Worm (Caenorhabditis elegans) whole organism, midembryonic: ENCODE results near the gene Y47D7A.9.

ENCODE experiments used
- T22C8.4 ChIP-seq: fragments of 200-800 bp; sonication (Bioruptor generic); IDR thresholded peaks from 2 replicates; pipeline ENCODE4 v1.3.6; 2022; ENCODE audit warnings: missing genetic modification characterization, missing compliant biosample characterization
- cog-1 ChIP-seq: sonication (generic microtip); optimal IDR thresholded peaks from 2 replicates; lab custom pipeline; 2016; ENCODE audit warnings: missing genetic modification characterization, missing compliant biosample characterization
- flt-1 ChIP-seq: fragments of 200-800 bp; sonication (Bioruptor generic); IDR thresholded peaks from 2 replicates; pipeline ENCODE4 v1.3.6; 2022; ENCODE audit warnings: missing genetic modification characterization, missing compliant biosample characterization
- klf-2 ChIP-seq: fragments of 200-800 bp; sonication (Bioruptor generic); conservative IDR thresholded peaks from 2 replicates; pipeline ENCODE4 v1.3.6; 2022; ENCODE audit warnings: missing genetic modification reagents, missing genetic modification characterization, missing compliant biosample characterization
- med-1 ChIP-seq: sonication (generic microtip); optimal IDR thresholded peaks from 2 replicates; lab custom pipeline; 2017; ENCODE audit warnings: missing genetic modification characterization, mild to moderate bottlenecking, missing compliant biosample characterization, antibody characterized with exemption, missing genetic modification reagents; ENCODE audit not compliant: insufficient read depth
- ref-1 ChIP-seq: fragments of 200-800 bp; sonication (Bioruptor generic); conservative IDR thresholded peaks from 2 replicates; pipeline ENCODE4 v1.3.6; 2022; ENCODE audit warnings: missing genetic modification reagents, missing genetic modification characterization, missing compliant biosample characterization
- tab-1 ChIP-seq: fragments of 200-800 bp; sonication (Bioruptor generic); IDR thresholded peaks from 2 replicates; pipeline ENCODE4 v1.3.6; 2022; ENCODE audit warnings: missing genetic modification characterization, missing compliant biosample characterization
- ztf-23 ChIP-seq: fragments of 200-800 bp; sonication (Bioruptor generic); IDR thresholded peaks from 2 replicates; pipeline ENCODE4 v1.3.6; 2022; ENCODE audit warnings: missing genetic modification reagents, missing genetic modification characterization, missing compliant biosample characterization
- ztf-29 ChIP-seq: fragments of 200-800 bp; sonication (Bioruptor generic); IDR thresholded peaks from 2 replicates; pipeline ENCODE4 v1.3.6; 2022; ENCODE audit warnings: missing genetic modification reagents, missing genetic modification characterization, missing compliant biosample characterization

Gene Y47D7A.9

DNA sequence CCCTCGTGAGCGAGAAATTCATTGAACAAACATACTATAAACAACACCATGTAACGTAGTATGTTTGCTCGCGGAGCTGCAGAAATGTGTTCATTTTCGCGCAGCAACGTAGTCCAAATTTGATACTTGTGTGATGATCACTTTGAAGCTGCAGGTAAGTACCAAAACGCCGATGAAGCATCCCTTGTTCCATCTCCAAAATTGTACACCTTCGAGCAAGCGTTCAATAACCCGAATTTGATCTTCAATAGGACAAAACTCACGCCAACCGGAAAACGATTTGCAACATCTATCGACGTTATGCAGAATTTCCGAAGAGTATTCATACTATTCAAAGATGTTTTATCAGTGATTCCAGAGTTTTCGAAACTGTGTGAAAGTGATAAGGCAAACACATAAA is 13.1 kb downstream of the Y47D7A.9 start, which contains the start of gene Y47D7A.3:
Gene Y47D7A.3 (plus strand): TSS at position 301 of the 400 bp plus-strand sequence.
- no peak for TF ChIP-seq med-1
- no peak for TF ChIP-seq ztf-23 (GFP tag; lab: Robert Waterston, UW)
- no peak for TF ChIP-seq klf-2 (GFP tag; lab: Robert Waterston, UW)

DNA sequence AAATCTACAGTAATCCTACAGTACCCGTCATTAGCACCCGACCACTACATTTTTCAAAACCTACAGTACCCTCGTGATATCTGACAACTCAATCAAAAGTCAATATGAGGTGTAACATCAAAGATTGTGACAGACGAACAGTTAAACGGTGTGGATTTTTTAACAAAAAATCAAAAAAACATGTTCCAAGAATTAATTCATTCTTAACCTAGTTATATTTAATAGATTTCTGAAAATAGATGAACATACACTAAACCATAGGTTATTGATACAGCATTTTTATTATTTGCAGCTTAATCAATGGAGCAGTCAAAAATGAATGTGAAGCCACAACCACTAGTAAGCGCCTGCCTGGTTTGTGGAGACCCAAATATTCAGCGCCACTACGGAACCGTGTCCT is 16.2 kb downstream of the Y47D7A.9 start, which contains the start of gene nhr-118:
Gene nhr-118 (plus strand): TSS at position 301 of the 400 bp plus-strand sequence.
- TF ChIP-seq klf-2 (GFP tag; lab: Robert Waterston, UW) (no peak), ref-1 (GFP tag; lab: Robert Waterston, UW) (no peak), ztf-23 (GFP tag; lab: Robert Waterston, UW) (no peak), med-1 (no peak), T22C8.4 (no peak), flt-1 (GFP tag; lab: Robert Waterston, UW) (no peak), tab-1 (GFP tag; lab: Robert Waterston, UW) (no peak), cog-1 (tag; lab: Kevin White, UChicago) (no peak), ztf-29 (GFP tag; lab: Robert Waterston, UW) (no peak)

DNA sequence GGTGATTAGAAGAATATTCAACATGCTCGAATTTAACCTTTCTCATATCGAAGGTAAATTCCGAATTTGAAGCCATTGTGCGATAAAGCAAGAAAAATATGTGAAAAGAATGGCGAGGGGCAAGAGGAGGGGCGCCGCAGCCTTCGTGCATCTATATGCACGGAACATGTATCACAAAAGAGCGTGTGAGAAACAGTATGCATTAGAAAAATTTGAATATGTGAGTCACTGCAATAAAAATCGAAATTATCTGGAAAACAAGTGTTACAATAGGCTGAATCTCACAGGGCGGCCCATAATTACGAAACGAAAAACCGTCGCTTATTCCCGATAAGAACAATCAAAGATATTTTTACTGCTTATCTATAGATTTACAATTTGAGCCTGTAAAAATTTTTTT is 21.9 kb downstream of the Y47D7A.9 start, which contains the start of gene F13A2.5:
Gene F13A2.5 (minus strand): TSS at position 101 of the 400 bp plus-strand sequence.
- no peak for TF ChIP-seq flt-1 (GFP tag; lab: Robert Waterston, UW)
- no peak for TF ChIP-seq ztf-29 (GFP tag; lab: Robert Waterston, UW)
- TF ChIP-seq T22C8.4, result no peak
- no peak for TF ChIP-seq ztf-23 (GFP tag; lab: Robert Waterston, UW)
- no peak for TF ChIP-seq klf-2 (GFP tag; lab: Robert Waterston, UW)
- TF ChIP-seq med-1, result no peak
- TF ChIP-seq cog-1 (tag; lab: Kevin White, UChicago), result no peak
- no peak for TF ChIP-seq tab-1 (GFP tag; lab: Robert Waterston, UW)
- TF ChIP-seq ref-1 (GFP tag; lab: Robert Waterston, UW), result no peak

DNA sequence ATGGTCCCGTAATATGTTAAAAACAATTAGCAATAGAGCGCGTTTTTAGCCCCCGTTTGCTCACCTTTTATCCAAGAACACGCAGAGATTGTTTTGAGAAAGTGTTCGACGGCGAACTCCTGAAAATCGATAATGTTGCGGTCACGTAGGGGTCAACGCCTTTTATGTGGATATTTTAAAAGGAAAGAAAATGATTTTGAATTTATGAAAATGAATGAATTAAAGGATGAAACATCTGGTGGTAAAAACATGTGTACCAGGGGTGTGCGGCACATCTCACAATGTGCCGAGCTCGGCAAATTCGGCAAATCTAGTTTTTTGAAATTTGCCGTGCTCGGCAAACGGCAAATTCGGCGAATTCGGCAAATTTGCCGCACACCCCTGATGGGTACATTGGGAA is 23.6 kb downstream of the Y47D7A.9 start, which contains the start of gene F13A2.4:
Gene F13A2.4 (minus strand): TSS at position 101 of the 400 bp plus-strand sequence.
- TF ChIP-seq ref-1 (GFP tag; lab: Robert Waterston, UW), result no peak
- no peak for TF ChIP-seq med-1
- TF ChIP-seq T22C8.4, result no peak
- TF ChIP-seq flt-1 (GFP tag; lab: Robert Waterston, UW), result no peak
- TF ChIP-seq klf-2 (GFP tag; lab: Robert Waterston, UW), result no peak
- TF ChIP-seq ztf-29 (GFP tag; lab: Robert Waterston, UW), result no peak
- TF ChIP-seq cog-1 (tag; lab: Kevin White, UChicago), result no peak
- no peak for TF ChIP-seq ztf-23 (GFP tag; lab: Robert Waterston, UW)
- TF ChIP-seq tab-1 (GFP tag; lab: Robert Waterston, UW), result no peak

DNA sequence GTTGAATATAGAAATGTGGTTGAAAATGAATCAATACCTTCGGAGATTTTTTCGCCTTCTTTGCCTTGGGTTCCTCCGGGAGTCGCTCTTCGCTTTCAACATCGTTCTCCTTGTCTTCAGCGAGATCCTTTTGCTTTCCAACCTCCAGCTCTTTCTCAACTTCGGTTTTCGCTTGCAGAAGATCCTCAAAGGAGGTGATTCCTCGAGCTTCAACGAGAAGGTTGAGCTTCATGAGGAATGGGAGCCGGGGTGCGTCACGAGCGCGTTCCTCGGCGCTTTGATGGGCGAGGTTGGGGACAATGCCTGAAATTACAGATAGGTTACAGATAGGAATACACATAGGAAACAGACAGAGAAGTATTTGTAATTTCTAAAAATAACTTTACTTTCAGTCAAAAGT is 24.9 kb downstream of the Y47D7A.9 start:
- no peak for TF ChIP-seq tab-1 (GFP tag; lab: Robert Waterston, UW)
- no peak for TF ChIP-seq ztf-29 (GFP tag; lab: Robert Waterston, UW)
- no peak for TF ChIP-seq cog-1 (tag; lab: Kevin White, UChicago)
- no peak for TF ChIP-seq ztf-23 (GFP tag; lab: Robert Waterston, UW)
- TF ChIP-seq flt-1 (GFP tag; lab: Robert Waterston, UW), result no peak
- no peak for TF ChIP-seq ref-1 (GFP tag; lab: Robert Waterston, UW)
- no peak for TF ChIP-seq T22C8.4
- TF ChIP-seq klf-2 (GFP tag; lab: Robert Waterston, UW), result no peak
- no peak for TF ChIP-seq med-1

DNA sequence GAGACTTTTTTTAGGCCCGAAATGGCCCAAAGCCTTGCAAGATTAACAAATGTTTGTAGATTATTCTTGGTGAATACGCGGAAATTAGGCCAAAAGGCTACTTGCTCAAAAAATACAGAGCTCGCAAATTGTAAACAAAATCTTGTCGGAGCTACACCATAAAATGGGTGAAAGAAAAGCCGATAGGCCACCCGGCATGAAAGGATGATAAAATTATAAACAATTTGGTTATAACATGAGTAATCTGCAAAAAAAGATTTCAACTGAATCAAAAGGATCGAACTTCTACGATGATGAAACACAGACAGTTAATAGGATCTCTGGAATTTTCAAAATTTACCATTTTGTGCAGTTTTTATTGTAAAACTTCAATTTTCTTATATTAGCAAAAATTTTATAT is 25.6 kb downstream of the Y47D7A.9 start:
- no peak for TF ChIP-seq ztf-29 (GFP tag; lab: Robert Waterston, UW)

DNA sequence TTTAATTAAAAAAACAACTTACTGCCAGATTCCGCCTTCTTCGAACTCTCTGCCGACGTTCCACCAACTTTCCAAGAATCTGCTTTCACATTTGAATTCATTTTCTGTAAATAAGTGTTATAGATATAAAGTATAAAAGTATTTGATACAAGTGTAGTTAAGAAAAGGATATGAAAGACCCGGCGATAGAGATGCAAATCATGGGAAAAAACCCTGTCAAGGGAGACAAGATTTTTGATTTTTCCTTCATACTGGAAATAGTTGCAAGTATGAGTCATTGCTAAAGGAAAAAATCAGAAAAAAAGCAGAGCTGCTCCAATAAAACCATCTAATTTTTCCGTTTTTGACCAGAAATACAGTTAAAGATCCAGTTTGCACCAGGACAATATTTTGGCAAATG is 27.5 kb downstream of the Y47D7A.9 start, which contains the start of gene F13A2.3:
Gene F13A2.3 (minus strand): TSS at position 101 of the 400 bp plus-strand sequence.
- TF ChIP-seq ref-1 (GFP tag; lab: Robert Waterston, UW), result no peak
- no peak for TF ChIP-seq cog-1 (tag; lab: Kevin White, UChicago)
- TF ChIP-seq ztf-23 (GFP tag; lab: Robert Waterston, UW), result no peak
- TF ChIP-seq klf-2 (GFP tag; lab: Robert Waterston, UW), result no peak
- no peak for TF ChIP-seq ztf-29 (GFP tag; lab: Robert Waterston, UW)
- TF ChIP-seq tab-1 (GFP tag; lab: Robert Waterston, UW), result no peak
- no peak for TF ChIP-seq T22C8.4
- TF ChIP-seq flt-1 (GFP tag; lab: Robert Waterston, UW), result no peak
- TF ChIP-seq med-1, result no peak

DNA sequence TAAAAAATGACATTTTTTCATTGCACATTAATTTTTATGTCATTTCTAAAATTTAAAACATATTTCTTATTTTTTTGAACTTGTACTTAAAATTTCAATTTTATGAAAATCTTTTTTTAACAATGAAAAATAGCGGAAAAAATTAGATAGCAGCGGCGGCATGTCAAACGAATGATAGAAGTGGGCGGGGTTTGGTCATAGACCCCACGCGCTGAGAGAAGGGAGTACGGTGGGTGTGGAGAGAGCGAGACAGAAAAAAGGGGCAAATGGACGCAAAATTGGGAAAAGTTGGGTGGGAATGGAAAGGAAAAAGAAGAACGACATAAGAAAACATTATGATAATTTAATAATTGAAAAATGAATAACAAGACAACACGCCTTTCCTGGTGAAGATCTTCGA is 35.8 kb downstream of the Y47D7A.9 start:
- no peak for TF ChIP-seq ztf-23 (GFP tag; lab: Robert Waterston, UW)
- TF ChIP-seq ref-1 (GFP tag; lab: Robert Waterston, UW), result no peak
- no peak for TF ChIP-seq T22C8.4
- no peak for TF ChIP-seq tab-1 (GFP tag; lab: Robert Waterston, UW)
- TF ChIP-seq klf-2 (GFP tag; lab: Robert Waterston, UW), result no peak
- no peak for TF ChIP-seq flt-1 (GFP tag; lab: Robert Waterston, UW)
- no peak for TF ChIP-seq med-1
- TF ChIP-seq cog-1 (tag; lab: Kevin White, UChicago), result no peak
- TF ChIP-seq ztf-29 (GFP tag; lab: Robert Waterston, UW), result no peak

DNA sequence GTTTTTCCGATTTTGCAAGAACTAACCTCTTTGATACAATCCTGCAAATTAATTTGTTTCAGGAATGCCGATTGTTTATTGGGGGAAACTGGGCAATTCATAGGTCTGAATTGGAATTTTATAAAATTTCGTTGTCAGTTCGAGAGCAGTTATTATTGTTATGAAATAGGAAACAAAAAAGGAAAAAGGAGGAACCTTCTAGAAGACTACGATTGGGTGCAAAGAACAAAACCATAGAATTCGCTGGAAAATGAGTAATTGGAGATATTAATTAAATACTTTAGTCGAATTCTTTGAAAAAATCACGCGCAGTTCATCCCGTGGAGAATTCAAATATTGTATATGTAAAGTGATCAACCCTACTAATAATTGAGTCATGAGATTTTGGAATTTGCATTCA is 36.4 kb downstream of the Y47D7A.9 start, which contains the start of gene F13A2.9:
Gene F13A2.9 (minus strand): TSS at position 101 of the 400 bp plus-strand sequence.
- TF ChIP-seq ref-1 (GFP tag; lab: Robert Waterston, UW) (no peak), T22C8.4 (no peak), cog-1 (tag; lab: Kevin White, UChicago) (no peak)

DNA sequence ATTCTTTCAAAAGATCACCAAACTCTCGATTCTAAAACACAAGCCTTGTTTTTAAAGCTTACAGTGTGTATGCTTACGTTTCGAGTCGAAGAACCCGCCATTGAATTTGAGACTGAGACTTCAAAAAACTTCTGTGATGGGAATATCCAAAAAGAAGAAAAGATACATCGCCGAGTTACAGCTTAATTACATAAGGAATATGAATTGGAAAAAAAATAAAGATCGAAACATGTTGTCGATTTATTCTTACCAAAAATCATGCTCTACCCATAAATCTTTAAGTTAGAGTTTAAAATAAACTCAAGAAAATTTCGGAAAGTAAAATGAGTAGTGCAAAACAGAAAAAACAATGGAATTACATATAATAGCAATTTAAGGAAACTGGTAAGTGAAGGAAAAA is 37.6 kb downstream of the Y47D7A.9 start, which contains the start of gene F13A2.10:
Gene F13A2.10 (minus strand): TSS at position 101 of the 400 bp plus-strand sequence.
- no peak for TF ChIP-seq cog-1 (tag; lab: Kevin White, UChicago)
